Fruit fly (Drosophila melanogaster) whole organism, embryonic: ENCODE measurements around the gene Cad99C.

ENCODE experiments used
- Bteb2 ChIP-seq: fragments of 200-800 bp; sonication (Bioruptor generic); optimal IDR thresholded peaks from 2 replicates; lab custom pipeline; 2016; ENCODE audit warnings: missing biosample characterization, missing genetic modification characterization
- CG10209 ChIP-seq: fragments of 200-800 bp; sonication (Bioruptor generic); optimal IDR thresholded peaks from 3 replicates; lab custom pipeline; 2017; ENCODE audit warnings: missing biosample characterization, mild to moderate bottlenecking, missing genetic modification characterization, missing genetic modification reagents
- CG11247 ChIP-seq: fragments of 200-800 bp; sonication (Bioruptor generic); IDR thresholded peaks from 2 replicates; pipeline ENCODE4 v1.3.6; 2022; ENCODE audit warnings: missing biosample characterization, missing genetic modification characterization
- CG12104 ChIP-seq: fragments of 200-800 bp; sonication (Bioruptor generic); optimal IDR thresholded peaks from 3 replicates; lab custom pipeline; 2016; ENCODE audit warnings: missing biosample characterization, missing genetic modification characterization
- CG12744 ChIP-seq: fragments of 200-800 bp; sonication (Bioruptor generic); optimal IDR thresholded peaks from 2 replicates; lab custom pipeline; 2016; ENCODE audit warnings: missing biosample characterization, missing genetic modification characterization
- CG13287 ChIP-seq: fragments of 200-800 bp; sonication (Bioruptor generic); IDR thresholded peaks from 2 replicates; pipeline ENCODE4 v1.3.6; 2022; ENCODE audit warnings: missing biosample characterization, missing genetic modification characterization; ENCODE audit not compliant: partially characterized antibody
- CG13624 ChIP-seq: fragments of 200-800 bp; sonication (Bioruptor generic); optimal IDR thresholded peaks from 2 replicates; lab custom pipeline; 2016; ENCODE audit warnings: missing biosample characterization, missing genetic modification characterization
- CG14667 ChIP-seq: fragments of 200-800 bp; sonication (Bioruptor generic); IDR thresholded peaks from 2 replicates; pipeline ENCODE4 v1.3.6; 2022; ENCODE audit warnings: missing biosample characterization, missing genetic modification characterization
- CG15073 ChIP-seq: fragments of 200-800 bp; sonication (Bioruptor generic); optimal IDR thresholded peaks from 2 replicates; lab custom pipeline; 2016; ENCODE audit warnings: missing biosample characterization, missing genetic modification characterization
- CG1792 ChIP-seq: fragments of 200-800 bp; sonication (Bioruptor generic); optimal IDR thresholded peaks from 2 replicates; lab custom pipeline; 2016; ENCODE audit warnings: missing biosample characterization, missing genetic modification characterization
- CG2116 ChIP-seq: fragments of 200-800 bp; sonication (Bioruptor generic); optimal IDR thresholded peaks from 3 replicates; lab custom pipeline; 2018; ENCODE audit warnings: missing biosample characterization, mild to moderate bottlenecking, missing genetic modification characterization
- CG2202 ChIP-seq: fragments of 200-800 bp; sonication (Bioruptor generic); optimal IDR thresholded peaks from 2 replicates; lab custom pipeline; 2018; ENCODE audit warnings: missing biosample characterization, mild to moderate bottlenecking, missing genetic modification characterization
- CG2712 ChIP-seq: fragments of 200-800 bp; optimal IDR thresholded peaks from 3 replicates; lab custom pipeline; 2019; ENCODE audit warnings: missing biosample characterization, mild to moderate bottlenecking, missing genetic modification characterization, moderate library complexity
- CG30431 ChIP-seq: fragments of 200-800 bp; sonication (Bioruptor generic); optimal IDR thresholded peaks from 2 replicates; lab custom pipeline; 2017; ENCODE audit warnings: missing biosample characterization, missing genetic modification characterization
- CG31365 ChIP-seq: fragments of 200-800 bp; sonication (Bioruptor generic); optimal IDR thresholded peaks from 2 replicates; lab custom pipeline; 2018; ENCODE audit warnings: missing biosample characterization, mild to moderate bottlenecking, missing genetic modification characterization
- CG33213 ChIP-seq: fragments of 200-800 bp; sonication (Bioruptor generic); optimal IDR thresholded peaks from 3 replicates; lab custom pipeline; 2016; ENCODE audit warnings: missing biosample characterization, missing genetic modification characterization
- CG33557 ChIP-seq: fragments of 200-800 bp; sonication (Bioruptor generic); optimal IDR thresholded peaks from 2 replicates; lab custom pipeline; 2019; ENCODE audit warnings: missing biosample characterization, mild to moderate bottlenecking, missing genetic modification characterization, moderate library complexity
- CG34224 ChIP-seq: fragments of 200-800 bp; sonication (Bioruptor generic); IDR thresholded peaks from 3 replicates; pipeline ENCODE4 v1.3.6; 2022; ENCODE audit warnings: missing biosample characterization, missing genetic modification characterization; ENCODE audit not compliant: partially characterized antibody
- CG7839 ChIP-seq: fragments of 200-800 bp; sonication (Bioruptor generic); optimal IDR thresholded peaks from 3 replicates; lab custom pipeline; 2018; ENCODE audit warnings: missing biosample characterization, mild to moderate bottlenecking, missing genetic modification characterization, moderate library complexity
- CG9932 ChIP-seq: fragments of 200-800 bp; sonication (Bioruptor generic); IDR thresholded peaks from 2 replicates; pipeline ENCODE4 v1.3.6; 2022; ENCODE audit warnings: missing biosample characterization, missing genetic modification characterization
- D19B ChIP-seq: fragments of 200-800 bp; sonication (Bioruptor generic); optimal IDR thresholded peaks from 2 replicates; lab custom pipeline; 2017; ENCODE audit warnings: missing biosample characterization, mild to moderate bottlenecking, missing genetic modification characterization
- Ets65A ChIP-seq: fragments of 200-800 bp; sonication (Bioruptor generic); peaks from one replicate; lab custom pipeline; 2016; ENCODE audit warnings: missing biosample characterization, missing genetic modification characterization
- Fer2 ChIP-seq: fragments of 200-800 bp; sonication (Bioruptor generic); optimal IDR thresholded peaks from 2 replicates; lab custom pipeline; 2018; ENCODE audit warnings: missing biosample characterization, mild to moderate bottlenecking, missing genetic modification characterization, moderate library complexity
- NFAT ChIP-seq: fragments of 200-800 bp; sonication (Bioruptor generic); IDR thresholded peaks from 2 replicates; pipeline ENCODE4 v1.3.6; 2022; ENCODE audit warnings: missing biosample characterization, missing genetic modification characterization
- Scr ChIP-seq: fragments of 200-800 bp; sonication (Bioruptor generic); IDR thresholded peaks from 2 replicates; pipeline ENCODE4 v1.3.6; 2022; ENCODE audit warnings: missing biosample characterization, missing genetic modification characterization; ENCODE audit not compliant: partially characterized antibody
- Side ChIP-seq: fragments of 200-800 bp; sonication (Bioruptor generic); optimal IDR thresholded peaks from 2 replicates; lab custom pipeline; 2016; ENCODE audit warnings: missing biosample characterization, missing genetic modification characterization
- Trl ChIP-seq, 3 experiments: fragments of >200 bp in 2 of 3; fragments of 200-800 bp in 1 of 3; sonication (Bioruptor generic) in 1 of 3; optimal IDR thresholded peaks; 2 replicates in 1 of 3; 3 replicates in 2 of 3; lab custom pipeline; 2016 to 2017; ENCODE audit warnings: missing biosample characterization in 1 of 3, missing genetic modification characterization in 1 of 3
- bigmax ChIP-seq: fragments of 200-800 bp; sonication (Bioruptor generic); optimal IDR thresholded peaks from 2 replicates; lab custom pipeline; 2018; ENCODE audit warnings: missing biosample characterization, mild to moderate bottlenecking, missing genetic modification characterization
- chinmo ChIP-seq: fragments of 200-800 bp; sonication (Bioruptor generic); IDR thresholded peaks from 4 replicates; pipeline ENCODE4 v1.3.6; 2022; ENCODE audit warnings: missing biosample characterization, missing genetic modification characterization; ENCODE audit not compliant: partially characterized antibody
- chm ChIP-seq: fragments of 200-800 bp; sonication (Bioruptor generic); IDR thresholded peaks from 2 replicates; pipeline ENCODE4 v1.3.6; 2022; ENCODE audit warnings: missing biosample characterization, missing genetic modification characterization
- chn ChIP-seq: fragments of 200-800 bp; sonication (Bioruptor generic); optimal IDR thresholded peaks from 2 replicates; lab custom pipeline; 2016; ENCODE audit warnings: missing biosample characterization, missing genetic modification characterization
- da ChIP-seq: fragments of 200-800 bp; sonication (Bioruptor generic); optimal IDR thresholded peaks from 2 replicates; lab custom pipeline; 2016; ENCODE audit warnings: missing biosample characterization, missing genetic modification characterization
- dati ChIP-seq: fragments of 200-800 bp; sonication (Bioruptor generic); IDR thresholded peaks from 2 replicates; pipeline ENCODE4 v1.3.6; 2022; ENCODE audit warnings: missing biosample characterization, missing genetic modification characterization
- dm ChIP-seq: fragments of 200-800 bp; sonication (Bioruptor generic); optimal IDR thresholded peaks from 3 replicates; lab custom pipeline; 2016; ENCODE audit warnings: missing biosample characterization, missing genetic modification characterization
- dysf ChIP-seq: fragments of 200-800 bp; sonication (Bioruptor generic); IDR thresholded peaks from 3 replicates; pipeline ENCODE4 v1.3.6; 2022; ENCODE audit warnings: missing biosample characterization, missing genetic modification characterization
- exex ChIP-seq: fragments of 200-800 bp; sonication (Bioruptor generic); optimal IDR thresholded peaks from 4 replicates; lab custom pipeline; 2018; ENCODE audit warnings: missing biosample characterization, mild to moderate bottlenecking, missing genetic modification characterization, moderate library complexity
- gce ChIP-seq: fragments of 200-800 bp; sonication (Bioruptor generic); IDR thresholded peaks from 3 replicates; pipeline ENCODE4 v1.3.6; 2022; ENCODE audit warnings: missing biosample characterization, missing genetic modification characterization
- klu ChIP-seq: fragments of 200-800 bp; sonication (Bioruptor generic); IDR thresholded peaks from 2 replicates; pipeline ENCODE4 v1.3.6; 2022; ENCODE audit warnings: missing biosample characterization, missing genetic modification characterization
- lola ChIP-seq, 3 experiments: fragments of >200 bp in 2 of 3; fragments of 200-800 bp in 1 of 3; sonication (Bioruptor generic) in 1 of 3; optimal IDR thresholded peaks; 2 replicates each; lab custom pipeline; 2017 to 2019; ENCODE audit warnings: missing biosample characterization in 3 of 3, missing genetic modification characterization in 3 of 3, mild to moderate bottlenecking in 1 of 3, moderate library complexity in 1 of 3
- nom ChIP-seq: fragments of 200-800 bp; sonication (Bioruptor generic); optimal IDR thresholded peaks from 2 replicates; lab custom pipeline; 2017; ENCODE audit warnings: missing biosample characterization, missing genetic modification characterization, mild to moderate bottlenecking, moderate library complexity, missing genetic modification reagents
- peb ChIP-seq: fragments of 200-800 bp; sonication (Bioruptor generic); IDR thresholded peaks from 2 replicates; pipeline ENCODE4 v1.3.6; 2022; ENCODE audit warnings: missing biosample characterization, missing genetic modification characterization
- rib ChIP-seq: fragments of 200-800 bp; sonication (Bioruptor generic); IDR thresholded peaks from 2 replicates; pipeline ENCODE4 v1.3.6; 2022; ENCODE audit warnings: missing biosample characterization, missing genetic modification characterization
- row ChIP-seq: fragments of 200-800 bp; sonication (Bioruptor generic); IDR thresholded peaks from 3 replicates; pipeline ENCODE4 v1.3.6; 2022; ENCODE audit warnings: missing biosample characterization, missing genetic modification characterization
- salm ChIP-seq: fragments of 200-800 bp; sonication (Bioruptor generic); optimal IDR thresholded peaks from 2 replicates; lab custom pipeline; 2018; ENCODE audit warnings: missing biosample characterization, mild to moderate bottlenecking, missing genetic modification characterization
- sisA ChIP-seq: fragments of 200-800 bp; sonication (Bioruptor generic); IDR thresholded peaks from 2 replicates; pipeline ENCODE4 v1.3.6; 2022; ENCODE audit warnings: missing biosample characterization, missing genetic modification characterization
- slou ChIP-seq: fragments of 200-800 bp; sonication (Bioruptor generic); optimal IDR thresholded peaks from 3 replicates; lab custom pipeline; 2016; ENCODE audit warnings: missing biosample characterization, missing genetic modification characterization
- unc-4 ChIP-seq: fragments of 200-800 bp; sonication (Bioruptor generic); IDR thresholded peaks from 2 replicates; pipeline ENCODE4 v1.3.6; 2022; ENCODE audit warnings: missing biosample characterization, missing genetic modification characterization; ENCODE audit not compliant: partially characterized antibody
- vfl ChIP-seq: fragments of 200-800 bp; sonication (Bioruptor generic); optimal IDR thresholded peaks from 2 replicates; lab custom pipeline; 2016; ENCODE audit warnings: missing biosample characterization, missing genetic modification characterization
- vnd ChIP-seq: fragments of 200-800 bp; sonication (Bioruptor generic); IDR thresholded peaks from 3 replicates; pipeline ENCODE4 v1.3.6; 2022; ENCODE audit warnings: missing biosample characterization, missing genetic modification characterization; ENCODE audit not compliant: partially characterized antibody
- vvl ChIP-seq: fragments of 200-800 bp; sonication (Bioruptor generic); IDR thresholded peaks from 2 replicates; pipeline ENCODE4 v1.3.6; 2022; ENCODE audit warnings: missing biosample characterization, missing genetic modification characterization

Gene Cad99C

dm6 chr3R:29802753-29803313 is 38.6 kb upstream of the Cad99C start, which contains the start of the genes Etfb and CG7789 (continued):
- TF ChIP-seq CG9932 (GFP tag; lab: Robert Waterston, UW) (peak; percentile 85), lola (GFP tag; optimal IDR thresholded peaks at IDR 0.05; lab: Kevin White, UChicago) (peak in 1 of 3 experiments; percentile 43), nom (peak; percentile 99), CG13287 (GFP tag; lab: Robert Waterston, UW) (peak; percentile 93), gce (no peak), CG1792 (no peak), da (GFP tag; lab: Kevin White, UChicago) (peak; percentile 63), klu (GFP tag; lab: Robert Waterston, UW) (peak; percentile 70), vvl (GFP tag; lab: Robert Waterston, UW) (peak; percentile 83; the same call in 1 of the 2 replicates), Ets65A (GFP tag; lab: Kevin White, UChicago) (peak; percentile 95), rib (GFP tag; lab: Robert Waterston, UW) (peak; percentile 75), vnd (peak; percentile 76), CG30431 (GFP tag; lab: Kevin White, UChicago) (peak; percentile 39), peb (peak; percentile 49; the same call in 1 of the 2 replicates), bigmax (GFP tag; lab: Kevin White, UChicago) (no peak), unc-4 (GFP tag; lab: Robert Waterston, UW) (peak; percentile 88), dati (GFP tag; lab: Robert Waterston, UW) (no peak), chm (peak; percentile 69), CG33557 (GFP tag; lab: Kevin White, UChicago) (peak; percentile 32), CG2712 (tag; lab: Kevin White, UChicago) (peak; percentile 53), Side (peak; percentile 52), CG12744 (GFP tag; lab: Kevin White, UChicago) (peak; percentile 55), CG10209 (peak; percentile 59), sisA (GFP tag; lab: Robert Waterston, UW) (peak; percentile 78), D19B (GFP tag; lab: Kevin White, UChicago) (no peak), CG2202 (tag; lab: Kevin White, UChicago) (peak; percentile 7), CG14667 (GFP tag; lab: Robert Waterston, UW) (peak; percentile 36), Bteb2 (peak; percentile 59), slou (GFP tag; lab: Kevin White, UChicago) (no peak), chinmo (peak; percentile 17; the same call in 1 of the 4 replicates), NFAT (GFP tag; lab: Robert Waterston, UW) (peak; percentile 79; the same call in 1 of the 2 replicates), CG33213 (GFP tag; lab: Kevin White, UChicago) (peak; percentile 73), exex (tag; lab: Kevin White, UChicago) (peak; percentile 74), CG7839 (tag; lab: Kevin White, UChicago) (no peak), Trl (optimal IDR thresholded peaks at IDR 0.05; lab: Kevin White, UChicago) (no peak), Trl (GFP tag; optimal IDR thresholded peaks at IDR 0.05; lab: Kevin White, UChicago) (peak; percentile 67), CG12104 (GFP tag; lab: Kevin White, UChicago) (peak; percentile 51), CG13624 (GFP tag; lab: Kevin White, UChicago) (peak; percentile 87), vfl (peak; percentile 70), Scr (peak; percentile 89), dm (GFP tag; lab: Kevin White, UChicago) (peak; percentile 72), CG31365 (tag; lab: Kevin White, UChicago) (no peak), CG15073 (GFP tag; lab: Kevin White, UChicago) (no peak), salm (peak; percentile 31), row (GFP tag; lab: Robert Waterston, UW) (peak; percentile 93), chn (GFP tag; lab: Kevin White, UChicago) (peak; percentile 51), dysf (GFP tag; lab: Robert Waterston, UW) (peak; percentile 82), Fer2 (tag; lab: Kevin White, UChicago) (no peak), CG11247 (GFP tag; lab: Robert Waterston, UW) (peak; percentile 79), CG34224 (peak; percentile 87), CG2116 (GFP tag; lab: Kevin White, UChicago) (peak; percentile 91)
